Worm (Caenorhabditis elegans) whole organism, midembryonic: ENCODE measurements around the gene cdc-14.

Experiments used
- T22C8.4 ChIP-seq: fragments of 200-800 bp; sonication (Bioruptor generic); IDR thresholded peaks from 2 replicates; pipeline ENCODE4 v1.3.6; 2022; ENCODE audit warnings: missing genetic modification characterization, missing compliant biosample characterization
- cog-1 ChIP-seq: sonication (generic microtip); optimal IDR thresholded peaks from 2 replicates; lab custom pipeline; 2016; ENCODE audit warnings: missing genetic modification characterization, missing compliant biosample characterization
- flt-1 ChIP-seq: fragments of 200-800 bp; sonication (Bioruptor generic); IDR thresholded peaks from 2 replicates; pipeline ENCODE4 v1.3.6; 2022; ENCODE audit warnings: missing genetic modification characterization, missing compliant biosample characterization
- klf-2 ChIP-seq: fragments of 200-800 bp; sonication (Bioruptor generic); conservative IDR thresholded peaks from 2 replicates; pipeline ENCODE4 v1.3.6; 2022; ENCODE audit warnings: missing genetic modification reagents, missing genetic modification characterization, missing compliant biosample characterization
- med-1 ChIP-seq: sonication (generic microtip); optimal IDR thresholded peaks from 2 replicates; lab custom pipeline; 2017; ENCODE audit warnings: missing genetic modification characterization, mild to moderate bottlenecking, missing compliant biosample characterization, antibody characterized with exemption, missing genetic modification reagents; ENCODE audit not compliant: insufficient read depth
- ref-1 ChIP-seq: fragments of 200-800 bp; sonication (Bioruptor generic); conservative IDR thresholded peaks from 2 replicates; pipeline ENCODE4 v1.3.6; 2022; ENCODE audit warnings: missing genetic modification reagents, missing genetic modification characterization, missing compliant biosample characterization
- tab-1 ChIP-seq: fragments of 200-800 bp; sonication (Bioruptor generic); IDR thresholded peaks from 2 replicates; pipeline ENCODE4 v1.3.6; 2022; ENCODE audit warnings: missing genetic modification characterization, missing compliant biosample characterization
- ztf-23 ChIP-seq: fragments of 200-800 bp; sonication (Bioruptor generic); IDR thresholded peaks from 2 replicates; pipeline ENCODE4 v1.3.6; 2022; ENCODE audit warnings: missing genetic modification reagents, missing genetic modification characterization, missing compliant biosample characterization
- ztf-29 ChIP-seq: fragments of 200-800 bp; sonication (Bioruptor generic); IDR thresholded peaks from 2 replicates; pipeline ENCODE4 v1.3.6; 2022; ENCODE audit warnings: missing genetic modification reagents, missing genetic modification characterization, missing compliant biosample characterization

cdc-14 gene

DNA sequence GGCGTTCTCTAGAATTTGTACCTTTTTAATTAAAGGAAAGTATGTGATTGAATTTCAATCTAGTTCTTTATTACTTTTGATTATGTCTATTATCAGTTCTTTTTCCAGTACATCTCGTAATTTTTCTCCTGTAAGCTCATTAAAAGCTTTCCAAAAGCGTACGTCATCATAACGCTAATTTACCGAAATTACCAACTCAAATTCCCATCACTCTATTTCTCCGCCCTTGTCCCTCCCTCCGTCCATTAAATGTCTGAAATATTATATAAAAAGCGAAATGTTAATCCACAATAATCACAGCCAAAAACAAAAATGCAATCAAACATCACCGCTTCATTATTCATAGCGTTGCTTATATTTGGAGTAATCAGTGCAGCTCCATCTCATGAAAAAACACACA lies 38.9 kb downstream of the cdc-14 start, which contains the start of gene ins-12:
ins-12 (plus strand) TSS at position 301 of the 400 bp plus-strand sequence.
- TF ChIP-seq ztf-23 (GFP tag; lab: Robert Waterston, UW), result no peak
- no peak for TF ChIP-seq ztf-29 (GFP tag; lab: Robert Waterston, UW)
- TF ChIP-seq klf-2 (GFP tag; lab: Robert Waterston, UW), result no peak

ce11 chrII:5553531-5553930 lies 39.7 kb downstream of the cdc-14 start:
- no peak for TF ChIP-seq klf-2 (GFP tag; lab: Robert Waterston, UW)
- no peak for TF ChIP-seq T22C8.4
- no peak for TF ChIP-seq cog-1 (tag; lab: Kevin White, UChicago)
- no peak for TF ChIP-seq tab-1 (GFP tag; lab: Robert Waterston, UW)
- TF ChIP-seq ref-1 (GFP tag; lab: Robert Waterston, UW), result no peak
- no peak for TF ChIP-seq flt-1 (GFP tag; lab: Robert Waterston, UW)
- TF ChIP-seq ztf-23 (GFP tag; lab: Robert Waterston, UW), result no peak
- TF ChIP-seq ztf-29 (GFP tag; lab: Robert Waterston, UW), result no peak
- no peak for TF ChIP-seq med-1 (GFP tag; lab: Kevin White, UChicago)

DNA sequence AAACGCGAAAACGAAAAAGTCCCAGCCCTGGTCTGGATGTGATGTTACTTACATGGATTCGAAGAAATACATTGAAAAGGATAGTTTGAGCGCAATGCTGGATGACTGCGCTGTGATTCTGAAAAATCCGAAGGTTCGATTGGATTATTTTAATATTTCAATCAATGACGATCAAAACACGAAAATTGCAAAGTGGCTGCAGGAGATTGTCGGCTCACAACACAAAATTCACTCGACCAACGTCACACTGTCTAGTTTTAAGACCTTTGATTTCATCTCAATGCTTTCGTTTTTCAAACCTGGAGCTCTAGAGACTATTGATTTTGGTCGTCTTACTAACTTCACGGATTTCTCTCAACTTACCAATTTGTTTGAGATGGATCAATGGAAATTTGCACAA lies 41.7 kb downstream of the cdc-14 start, which contains the start of gene C17C3.5:
C17C3.5 (plus strand) TSS at position 301 of the 400 bp plus-strand sequence.
- TF ChIP-seq tab-1 (GFP tag; lab: Robert Waterston, UW), result no peak
- TF ChIP-seq flt-1 (GFP tag; lab: Robert Waterston, UW), result no peak
- TF ChIP-seq klf-2 (GFP tag; lab: Robert Waterston, UW), result no peak
- TF ChIP-seq med-1 (GFP tag; lab: Kevin White, UChicago), result no peak
- TF ChIP-seq T22C8.4, result no peak
- no peak for TF ChIP-seq ref-1 (GFP tag; lab: Robert Waterston, UW)
- TF ChIP-seq cog-1 (tag; lab: Kevin White, UChicago), result no peak
- no peak for TF ChIP-seq ztf-23 (GFP tag; lab: Robert Waterston, UW)
- no peak for TF ChIP-seq ztf-29 (GFP tag; lab: Robert Waterston, UW)

DNA sequence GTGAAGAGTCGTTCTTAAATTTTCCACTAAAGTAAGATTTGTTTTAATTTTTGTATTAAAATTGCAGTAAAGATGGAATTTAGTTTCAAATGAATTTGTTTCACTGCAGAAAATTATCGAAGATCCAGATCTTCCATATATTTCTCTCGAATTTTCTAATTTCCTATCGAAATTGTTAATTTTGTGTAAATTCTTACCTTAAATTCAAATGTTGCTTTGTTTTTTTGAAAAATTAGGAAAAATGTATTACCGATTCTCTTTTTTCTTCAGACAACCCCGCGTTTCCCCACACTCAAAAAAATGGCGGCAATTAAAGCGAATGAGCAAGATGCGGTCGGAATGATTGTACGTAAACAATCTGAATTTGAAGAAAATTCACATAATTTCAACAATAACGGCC lies 43.5 kb downstream of the cdc-14 start, which contains the start of gene C17C3.6:
C17C3.6 (plus strand) TSS at position 301 of the 400 bp plus-strand sequence.
- TF ChIP-seq med-1 (GFP tag; lab: Kevin White, UChicago), result no peak
- no peak for TF ChIP-seq cog-1 (tag; lab: Kevin White, UChicago)
- no peak for TF ChIP-seq ztf-29 (GFP tag; lab: Robert Waterston, UW)
- no peak for TF ChIP-seq ref-1 (GFP tag; lab: Robert Waterston, UW)
- TF ChIP-seq klf-2 (GFP tag; lab: Robert Waterston, UW), result no peak
- TF ChIP-seq ztf-23 (GFP tag; lab: Robert Waterston, UW), result no peak
- no peak for TF ChIP-seq tab-1 (GFP tag; lab: Robert Waterston, UW)
- TF ChIP-seq flt-1 (GFP tag; lab: Robert Waterston, UW), result no peak
- no peak for TF ChIP-seq T22C8.4

- no peak for TF ChIP-seq flt-1 (GFP tag; lab: Robert Waterston, UW)
- TF ChIP-seq cog-1 (tag; lab: Kevin White, UChicago), result no peak
- TF ChIP-seq ref-1 (GFP tag; lab: Robert Waterston, UW), result no peak
- no peak for TF ChIP-seq tab-1 (GFP tag; lab: Robert Waterston, UW)
- TF ChIP-seq med-1 (GFP tag; lab: Kevin White, UChicago), result no peak
- no peak for TF ChIP-seq ztf-23 (GFP tag; lab: Robert Waterston, UW)
- no peak for TF ChIP-seq ztf-29 (GFP tag; lab: Robert Waterston, UW)
- TF ChIP-seq T22C8.4, result no peak
- TF ChIP-seq klf-2 (GFP tag; lab: Robert Waterston, UW), result no peak
Measured at ce11 chrII:5547442-5547894, 45.8 kb downstream of the cdc-14 start, which contains the start of gene acdh-2. acdh-2 (minus strand) TSS chrII:5547492.

DNA sequence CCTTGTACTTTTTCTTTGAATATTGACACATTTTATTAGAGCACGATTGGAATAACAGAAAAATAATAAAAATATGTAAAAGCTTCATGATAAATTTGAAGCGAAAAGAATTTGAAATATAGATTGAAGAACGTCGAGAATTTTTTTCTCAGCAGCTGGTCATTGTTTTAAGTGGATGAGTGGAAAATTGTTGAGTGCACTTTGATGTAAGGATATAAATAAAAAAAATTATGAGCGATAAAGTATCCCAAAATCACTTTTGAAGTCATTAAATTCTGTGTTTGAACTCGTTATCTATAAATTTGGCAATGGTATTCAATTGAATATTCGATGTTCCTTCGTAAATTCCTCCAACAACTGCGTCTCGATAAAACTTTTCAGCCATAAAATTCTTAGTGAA lies 48.5 kb downstream of the cdc-14 start, which contains the start of gene ins-13:
ins-13 (minus strand) TSS at position 101 of the 400 bp plus-strand sequence.
- no peak for TF ChIP-seq klf-2 (GFP tag; lab: Robert Waterston, UW)
- no peak for TF ChIP-seq T22C8.4
- TF ChIP-seq cog-1 (tag; lab: Kevin White, UChicago), result no peak
- no peak for TF ChIP-seq ref-1 (GFP tag; lab: Robert Waterston, UW)
- no peak for TF ChIP-seq ztf-29 (GFP tag; lab: Robert Waterston, UW)
- no peak for TF ChIP-seq ztf-23 (GFP tag; lab: Robert Waterston, UW)
- TF ChIP-seq tab-1 (GFP tag; lab: Robert Waterston, UW), result no peak
- TF ChIP-seq med-1 (GFP tag; lab: Kevin White, UChicago), result no peak
- TF ChIP-seq flt-1 (GFP tag; lab: Robert Waterston, UW), result no peak

DNA sequence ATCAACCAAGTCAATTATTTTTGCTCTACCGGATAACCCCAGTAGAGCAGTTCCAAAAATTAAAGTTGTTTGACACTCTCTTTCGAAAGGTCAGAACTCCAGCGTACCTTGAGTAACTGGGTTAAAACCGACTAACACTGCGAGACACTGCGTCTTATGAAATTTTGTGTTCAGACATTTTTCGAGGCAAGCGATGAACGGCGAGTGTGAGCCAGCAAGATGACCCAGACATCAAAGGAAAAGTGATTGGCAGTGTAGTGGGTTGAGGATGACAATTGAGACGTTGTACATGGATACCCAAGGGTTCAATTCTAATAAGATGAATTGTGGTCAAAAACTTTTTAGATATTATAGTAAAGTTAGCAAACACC lies 49.1 kb downstream of the cdc-14 start:
- TF ChIP-seq med-1 (GFP tag; lab: Kevin White, UChicago), result no peak
- no peak for TF ChIP-seq ztf-29 (GFP tag; lab: Robert Waterston, UW)
- TF ChIP-seq cog-1 (tag; lab: Kevin White, UChicago), result no peak
- no peak for TF ChIP-seq tab-1 (GFP tag; lab: Robert Waterston, UW)
- TF ChIP-seq flt-1 (GFP tag; lab: Robert Waterston, UW), result no peak
- TF ChIP-seq klf-2 (GFP tag; lab: Robert Waterston, UW), result no peak
- no peak for TF ChIP-seq T22C8.4
- no peak for TF ChIP-seq ztf-23 (GFP tag; lab: Robert Waterston, UW)
- TF ChIP-seq ref-1 (GFP tag; lab: Robert Waterston, UW), result no peak

- TF ChIP-seq ref-1 (GFP tag; lab: Robert Waterston, UW) (peak; percentile 53; the same call in 1 of the 2 replicates), tab-1 (GFP tag; lab: Robert Waterston, UW) (peak; percentile 82), flt-1 (GFP tag; lab: Robert Waterston, UW) (peak; percentile 93), med-1 (GFP tag; lab: Kevin White, UChicago) (peak; percentile 60), ztf-23 (GFP tag; lab: Robert Waterston, UW) (peak; percentile 84), ztf-29 (GFP tag; lab: Robert Waterston, UW) (0 out of 2 replicates have a peak, but pooled peaks have one; percentile 40), klf-2 (GFP tag; lab: Robert Waterston, UW) (no peak; the same call in none of the 2 replicates), T22C8.4 (peak; percentile 64), cog-1 (tag; lab: Kevin White, UChicago) (peak; percentile 95)
Measured at ce11 chrII:5543476-5544144, 49.6 kb downstream of the cdc-14 start.
